Fruit fly (Drosophila melanogaster): Measurements from ENCODE around the gene CG15312.

CG15312 gene

dm6 chrX:10115582-10116207, 45.0 kb upstream of the CG15312 start (continued):
- TF ChIP-seq CG9215 (GFP tag; IDR thresholded peaks at IDR 0.05) (no peak), cwo (GFP tag; optimal IDR thresholded peaks at IDR 0.05) (no peak), CG13123 (GFP tag; optimal IDR thresholded peaks at IDR 0.05) (no peak), Doc2 (GFP tag; IDR thresholded peaks at IDR 0.05) (no peak), CG15601 (tag; optimal IDR thresholded peaks at IDR 0.05) (peak; percentile 41), Nf-YA (GFP tag; IDR thresholded peaks at IDR 0.05) (0 out of 2 replicates have a peak, but pooled peaks have one; percentile 15), ro (GFP tag; IDR thresholded peaks at IDR 0.05) (no peak), CG16863 (GFP tag; optimal IDR thresholded peaks at IDR 0.05) (peak; percentile 9), lilli (GFP tag; optimal IDR thresholded peaks at IDR 0.05) (no peak), luna (GFP tag; optimal IDR thresholded peaks at IDR 0.05) (no peak), CG2202 (tag; optimal IDR thresholded peaks at IDR 0.05) (peak; percentile 45), chinmo (GFP tag; IDR thresholded peaks at IDR 0.05; ENCODE audit: partially characterized antibody) (no peak), CG14860 (GFP tag; IDR thresholded peaks at IDR 0.05; ENCODE audit: partially characterized antibody) (no peak), fd102C (GFP tag; optimal IDR thresholded peaks at IDR 0.05) (peak; percentile 10), CG4617 (GFP tag; optimal IDR thresholded peaks at IDR 0.05; ENCODE audit: borderline replicate concordance) (no peak), CG10209 (GFP tag; optimal IDR thresholded peaks at IDR 0.05) (no peak), CG43689 (GFP tag; IDR thresholded peaks at IDR 0.05) (no peak), D (optimal IDR thresholded peaks at IDR 0.05) (no peak), D (GFP tag; optimal IDR thresholded peaks at IDR 0.05) (peak; percentile 76), Lpt (GFP tag; optimal IDR thresholded peaks at IDR 0.05) (no peak), CG7556 (GFP tag; optimal IDR thresholded peaks at IDR 0.05) (peak; percentile 11), CG9932 (GFP tag; IDR thresholded peaks at IDR 0.05) (no peak), gcm (GFP tag; optimal IDR thresholded peaks at IDR 0.05) (peak; percentile 20), Kr (GFP tag; optimal IDR thresholded peaks at IDR 0.05) (no peak), pan (optimal IDR thresholded peaks at IDR 0.05) (no peak), pan (GFP tag; optimal IDR thresholded peaks at IDR 0.05 in 1 of 2, IDR thresholded peaks at IDR 0.05 in 1 of 2) (no peak), CG17568 (GFP tag; optimal IDR thresholded peaks at IDR 0.05) (peak; percentile 4), Max (GFP tag; optimal IDR thresholded peaks at IDR 0.05) (no peak), otp (GFP tag; IDR thresholded peaks at IDR 0.05) (peak; percentile 71), CG7987 (GFP tag; optimal IDR thresholded peaks at IDR 0.05) (no peak), bcd (GFP tag; optimal IDR thresholded peaks at IDR 0.05) (peak; percentile 34), Mes4 (GFP tag; optimal IDR thresholded peaks at IDR 0.05) (peak; percentile 20), Xrp1 (GFP tag; IDR thresholded peaks at IDR 0.05) (peak; percentile 66), CG13424 (tag; optimal IDR thresholded peaks at IDR 0.05) (no peak), tio (GFP tag; optimal IDR thresholded peaks at IDR 0.05) (peak; percentile 19), HLH3B (GFP tag; IDR thresholded peaks at IDR 0.05) (peak; percentile 19; the same call in 1 of the 2 replicates), h (optimal IDR thresholded peaks at IDR 0.05) (no peak), Spps (tag; optimal IDR thresholded peaks at IDR 0.05) (peak; percentile 8), insv (GFP tag; optimal IDR thresholded peaks at IDR 0.05) (no peak), hkb (optimal IDR thresholded peaks at IDR 0.05) (no peak), hkb (GFP tag; IDR thresholded peaks at IDR 0.05) (peak; percentile 37; the same call in 1 of the 2 replicates), Med (GFP tag) (peak; percentile 72), CG11398 (GFP tag; optimal IDR thresholded peaks at IDR 0.05) (no peak), Lhr (GFP tag; optimal IDR thresholded peaks at IDR 0.05) (peak; percentile 21), ac (GFP tag; optimal IDR thresholded peaks at IDR 0.05) (peak; percentile 45), CG12391 (tag; optimal IDR thresholded peaks at IDR 0.05) (no peak), tgo (GFP tag; IDR thresholded peaks at IDR 0.05) (peak; percentile 32; the same call in 1 of the 3 replicates), CG6854 (GFP tag; optimal IDR thresholded peaks at IDR 0.05) (no peak), toy (GFP tag; IDR thresholded peaks at IDR 0.05) (no peak), CG2712 (tag; optimal IDR thresholded peaks at IDR 0.05) (peak; percentile 13), Mad (GFP tag; optimal IDR thresholded peaks at IDR 0.05) (no peak)
